Worm (Caenorhabditis elegans) whole organism, L2 larva: ENCODE data around the gene C17H12.8.
A peak's percentile ranks its signal among the peaks of the same experiment; 100 is the strongest.

Experiments used
- C34F6.9 ChIP-seq: fragments of 150-350 bp; optimal IDR thresholded peaks from 2 replicates; lab custom pipeline; 2014; ENCODE audit warnings: missing biosample characterization, missing genetic modification characterization
- R02D3.7 ChIP-seq: fragments of 150-350 bp; optimal IDR thresholded peaks from 2 replicates; lab custom pipeline; 2014; ENCODE audit warnings: missing biosample characterization, missing genetic modification characterization
- Y55F3AM.14 ChIP-seq: fragments of 200-800 bp; sonication (Bioruptor generic); optimal IDR thresholded peaks from 2 replicates; lab custom pipeline; 2018; ENCODE audit warnings: mild to moderate bottlenecking, missing genetic modification characterization, missing compliant biosample characterization
- alr-1 ChIP-seq: fragments of 150-350 bp; optimal IDR thresholded peaks from 2 replicates; lab custom pipeline; 2014; ENCODE audit warnings: missing biosample characterization, missing genetic modification characterization
- ama-1 ChIP-seq: fragments of 150-350 bp; optimal IDR thresholded peaks from 2 replicates; lab custom pipeline; 2018; ENCODE audit warnings: inconsistent platforms
- ceh-16 ChIP-seq: fragments of 150-350 bp; optimal IDR thresholded peaks from 2 replicates; lab custom pipeline; 2014; ENCODE audit warnings: missing biosample characterization, missing genetic modification characterization
- ceh-82 ChIP-seq: fragments of 150-350 bp; optimal IDR thresholded peaks from 2 replicates; lab custom pipeline; 2014; ENCODE audit warnings: missing biosample characterization, missing genetic modification characterization
- crh-2 ChIP-seq: sonication (generic microtip); optimal IDR thresholded peaks from 2 replicates; lab custom pipeline; 2017; ENCODE audit warnings: missing biosample characterization, missing genetic modification characterization
- dmd-4 ChIP-seq: sonication (generic microtip); optimal IDR thresholded peaks from 2 replicates; lab custom pipeline; 2017; ENCODE audit warnings: missing biosample characterization, missing genetic modification characterization
- egl-27 ChIP-seq: sonication (generic microtip); optimal IDR thresholded peaks from 3 replicates; lab custom pipeline; 2017; ENCODE audit warnings: missing biosample characterization, missing genetic modification reagents, missing genetic modification characterization
- elt-1 ChIP-seq: fragments of 150-350 bp; optimal IDR thresholded peaks from 2 replicates; lab custom pipeline; 2014; ENCODE audit warnings: missing biosample characterization, missing genetic modification characterization
- elt-3 ChIP-seq: sonication (generic microtip); optimal IDR thresholded peaks from 2 replicates; lab custom pipeline; 2017; ENCODE audit warnings: missing biosample characterization, missing genetic modification characterization
- fos-1 ChIP-seq: fragments of 150-350 bp; optimal IDR thresholded peaks from 2 replicates; lab custom pipeline; 2014; ENCODE audit warnings: missing biosample characterization, missing genetic modification characterization
- gmeb-1 ChIP-seq: fragments of 150-350 bp; optimal IDR thresholded peaks from 2 replicates; lab custom pipeline; 2014; ENCODE audit warnings: missing biosample characterization, missing genetic modification characterization
- lin-13 ChIP-seq: fragments of 150-350 bp; optimal IDR thresholded peaks from 2 replicates; lab custom pipeline; 2014; ENCODE audit warnings: missing biosample characterization, missing genetic modification reagents, missing genetic modification characterization
- lin-39 ChIP-seq: fragments of 150-350 bp; optimal IDR thresholded peaks from 2 replicates; lab custom pipeline; 2014; ENCODE audit warnings: missing biosample characterization, missing genetic modification reagents, missing genetic modification characterization
- lsy-2 ChIP-seq, 2 experiments: fragments of 150-350 bp in 1 of 2; sonication (generic microtip) in 1 of 2; optimal IDR thresholded peaks; 2 replicates each; lab custom pipeline; 2014 to 2017; ENCODE audit warnings: missing biosample characterization in 2 of 2, missing genetic modification characterization in 2 of 2
- mab-5 ChIP-seq: fragments of 150-350 bp; optimal IDR thresholded peaks from 2 replicates; lab custom pipeline; 2014; ENCODE audit warnings: missing biosample characterization, missing genetic modification characterization
- mbf-1 ChIP-seq: sonication (generic microtip); optimal IDR thresholded peaks from 2 replicates; lab custom pipeline; 2017; ENCODE audit warnings: missing biosample characterization, missing genetic modification characterization
- mdl-1 ChIP-seq, 2 experiments: fragments of 150-350 bp in 1 of 2; sonication (generic microtip) in 1 of 2; optimal IDR thresholded peaks; 2 replicates each; lab custom pipeline; 2017; ENCODE audit warnings: missing biosample characterization in 2 of 2, missing genetic modification characterization in 2 of 2
- nhr-10 ChIP-seq: sonication (generic microtip); optimal IDR thresholded peaks from 2 replicates; lab custom pipeline; 2017; ENCODE audit warnings: missing biosample characterization, missing genetic modification characterization
- nhr-11 ChIP-seq: fragments of 150-350 bp; optimal IDR thresholded peaks from 2 replicates; lab custom pipeline; 2014; ENCODE audit warnings: missing biosample characterization, missing genetic modification characterization
- nhr-12 ChIP-seq: fragments of 150-350 bp; optimal IDR thresholded peaks from 2 replicates; lab custom pipeline; 2014; ENCODE audit warnings: missing biosample characterization, missing genetic modification characterization
- nhr-21 ChIP-seq: fragments of 150-350 bp; optimal IDR thresholded peaks from 2 replicates; lab custom pipeline; 2014; ENCODE audit warnings: missing biosample characterization, missing genetic modification characterization
- nhr-23 ChIP-seq: fragments of 150-350 bp; optimal IDR thresholded peaks from 2 replicates; lab custom pipeline; 2014; ENCODE audit warnings: missing biosample characterization, missing genetic modification reagents, missing genetic modification characterization
- nhr-25 ChIP-seq: fragments of 150-350 bp; sonication (generic microtip); optimal IDR thresholded peaks from 3 replicates; lab custom pipeline; 2014; ENCODE audit warnings: missing biosample characterization, missing genetic modification characterization
- nhr-6 ChIP-seq: fragments of 150-350 bp; optimal IDR thresholded peaks from 2 replicates; lab custom pipeline; 2014; ENCODE audit warnings: missing biosample characterization, missing genetic modification characterization
- peb-1 ChIP-seq: fragments of 150-350 bp; optimal IDR thresholded peaks from 2 replicates; lab custom pipeline; 2014; ENCODE audit warnings: missing biosample characterization, missing genetic modification characterization
- sem-4 ChIP-seq: fragments of 150-350 bp; optimal IDR thresholded peaks from 2 replicates; lab custom pipeline; 2014; ENCODE audit warnings: missing biosample characterization, missing genetic modification reagents, missing genetic modification characterization
- skn-1 ChIP-seq: sonication (generic microtip); optimal IDR thresholded peaks from 2 replicates; lab custom pipeline; 2017; ENCODE audit warnings: missing biosample characterization, missing genetic modification characterization
- sma-3 ChIP-seq: sonication (generic microtip); optimal IDR thresholded peaks from 2 replicates; lab custom pipeline; 2016; ENCODE audit warnings: missing genetic modification reagents, missing genetic modification characterization, missing compliant biosample characterization
- sma-9 ChIP-seq, 2 experiments: fragments of 150-350 bp in 1 of 2; sonication (generic microtip) in 1 of 2; optimal IDR thresholded peaks; 2 replicates each; lab custom pipeline; 2014 to 2016; ENCODE audit warnings: missing genetic modification characterization in 2 of 2, mild to moderate bottlenecking in 1 of 2, missing biosample characterization in 1 of 2, missing compliant biosample characterization in 1 of 2, missing genetic modification reagents in 1 of 2, moderate library complexity in 1 of 2
- snpc-4 ChIP-seq: fragments of 150-350 bp; optimal IDR thresholded peaks from 2 replicates; lab custom pipeline; 2014; ENCODE audit warnings: missing biosample characterization, missing genetic modification characterization
- unc-39 ChIP-seq: fragments of 150-350 bp; optimal IDR thresholded peaks from 2 replicates; lab custom pipeline; 2014; ENCODE audit warnings: missing biosample characterization, missing genetic modification characterization
- unc-55 ChIP-seq: fragments of 150-350 bp; sonication (generic microtip); optimal IDR thresholded peaks from 3 replicates; lab custom pipeline; 2014; ENCODE audit warnings: missing biosample characterization, missing genetic modification reagents, missing genetic modification characterization
- unc-62 ChIP-seq: fragments of 150-350 bp; optimal IDR thresholded peaks from 2 replicates; lab custom pipeline; 2014; ENCODE audit warnings: missing biosample characterization, missing genetic modification reagents, missing genetic modification characterization
- ztf-1 ChIP-seq: fragments of 200-800 bp; sonication (Bioruptor generic); conservative IDR thresholded peaks from 2 replicates; pipeline ENCODE4 v1.3.6; 2022; ENCODE audit warnings: missing genetic modification characterization, missing compliant biosample characterization
- ztf-11 ChIP-seq: sonication (generic microtip); optimal IDR thresholded peaks from 2 replicates; lab custom pipeline; 2017; ENCODE audit warnings: missing biosample characterization, missing genetic modification characterization
- ztf-4 ChIP-seq: fragments of 150-350 bp; optimal IDR thresholded peaks from 2 replicates; lab custom pipeline; 2014; ENCODE audit warnings: missing biosample characterization, missing genetic modification characterization

C17H12.8 gene

DNA sequence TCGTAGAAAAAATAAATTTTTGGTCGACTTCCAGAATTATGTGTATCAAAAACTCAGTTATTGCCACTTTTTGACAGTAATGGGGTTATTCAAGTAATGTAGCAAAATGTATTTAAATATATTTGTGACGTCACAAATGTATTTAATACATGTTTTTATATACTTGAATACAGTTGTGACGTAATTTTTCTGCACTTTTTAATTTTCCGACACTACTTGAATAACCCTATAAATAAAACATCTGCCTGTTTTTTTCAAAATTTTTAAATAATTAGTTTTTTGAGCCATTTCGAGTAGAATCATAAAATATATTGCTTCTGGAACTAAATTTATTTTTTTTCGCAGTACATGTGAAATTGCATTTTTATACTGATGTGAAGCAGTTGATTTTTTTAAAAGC lies 15.2 kb upstream of the C17H12.8 start:
- TF ChIP-seq alr-1 (tag; lab: Kevin White, UChicago): no peak
- no peak for TF ChIP-seq skn-1 (tag; lab: Kevin White, UChicago)
- TF ChIP-seq mbf-1 (tag; lab: Kevin White, UChicago): no peak
- TF ChIP-seq R02D3.7: no peak
- no peak for TF ChIP-seq nhr-21 (tag; lab: Kevin White, UChicago)
- TF ChIP-seq nhr-10 (tag; lab: Kevin White, UChicago): no peak
- TF ChIP-seq crh-2 (tag; lab: Kevin White, UChicago): no peak
- TF ChIP-seq C34F6.9 (tag; lab: Kevin White, UChicago): no peak
- no peak for TF ChIP-seq egl-27 (tag; lab: Kevin White, UChicago)
- TF ChIP-seq elt-1 (tag; lab: Kevin White, UChicago): no peak
- TF ChIP-seq unc-62: no peak
- no peak for TF ChIP-seq nhr-6 (tag; lab: Kevin White, UChicago)
- TF ChIP-seq mab-5 (tag; lab: Kevin White, UChicago): no peak
- TF ChIP-seq gmeb-1 (tag; lab: Kevin White, UChicago): no peak
- no peak for TF ChIP-seq dmd-4 (tag; lab: Kevin White, UChicago)
- no peak for TF ChIP-seq ztf-11 (tag; lab: Kevin White, UChicago)
- no peak for TF ChIP-seq sem-4 (tag; lab: Kevin White, UChicago)
- no peak for TF ChIP-seq nhr-12
- no peak for TF ChIP-seq ama-1 (lab: Kevin White, UChicago)
- no peak for TF ChIP-seq ceh-82 (tag; lab: Kevin White, UChicago)

DNA sequence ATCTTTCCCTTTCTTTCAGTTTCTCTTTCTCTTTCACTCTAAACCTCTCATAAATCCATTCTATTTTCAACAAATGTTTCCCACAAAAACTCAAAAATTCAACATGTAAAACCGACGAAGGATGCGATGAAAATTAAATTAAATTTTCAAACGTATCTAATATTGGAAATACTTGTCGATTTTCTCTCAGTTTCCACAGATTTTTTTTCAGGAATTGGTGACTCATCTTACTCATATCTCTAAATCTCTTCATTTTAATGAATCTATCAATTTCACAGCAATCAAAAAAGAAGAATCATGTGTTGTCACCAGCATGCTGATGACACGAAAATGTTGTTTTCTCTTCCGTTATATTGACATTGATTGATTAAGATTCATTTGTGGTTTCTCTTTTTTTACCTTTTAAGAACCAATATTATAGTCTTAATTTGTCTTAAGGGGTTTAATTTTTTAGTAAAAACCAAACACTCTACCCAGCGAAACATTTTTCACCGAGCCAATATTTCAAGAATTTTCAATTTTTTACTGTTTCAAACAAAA lies 14.6 kb upstream of the C17H12.8 start:
- TF ChIP-seq snpc-4: no peak
- TF ChIP-seq Y55F3AM.14 (GFP tag; lab: Kevin White, UChicago): no peak
- no peak for TF ChIP-seq lin-39
- no peak for TF ChIP-seq crh-2 (tag; lab: Kevin White, UChicago)
- TF ChIP-seq lin-13 (GFP tag; lab: Kevin White, UChicago): no peak
- TF ChIP-seq fos-1 (tag; lab: Kevin White, UChicago): peak; percentile 18
- TF ChIP-seq dmd-4 (tag; lab: Kevin White, UChicago): no peak
- no peak for TF ChIP-seq unc-55 (GFP tag; lab: Kevin White, UChicago)
- TF ChIP-seq ceh-82 (tag; lab: Kevin White, UChicago): no peak
- TF ChIP-seq ztf-4: no peak
- TF ChIP-seq sma-9 (GFP tag; optimal IDR thresholded peaks at IDR 0.05; lab: Kevin White, UChicago): peak; percentile 21
- TF ChIP-seq sma-9 (tag; optimal IDR thresholded peaks at IDR 0.05; lab: Kevin White, UChicago): no peak
- peak; percentile 2 for TF ChIP-seq mab-5 (tag; lab: Kevin White, UChicago)
- TF ChIP-seq ztf-1 (GFP tag; lab: Robert Waterston, UW): no peak
- no peak for TF ChIP-seq lsy-2 (tag; optimal IDR thresholded peaks at IDR 0.05; lab: Kevin White, UChicago)
- no peak for TF ChIP-seq mdl-1 (tag; optimal IDR thresholded peaks at IDR 0.05; lab: Kevin White, UChicago)
- no peak for TF ChIP-seq sma-3
- TF ChIP-seq nhr-11 (tag; lab: Kevin White, UChicago): no peak
- no peak for TF ChIP-seq nhr-6 (tag; lab: Kevin White, UChicago)

DNA sequence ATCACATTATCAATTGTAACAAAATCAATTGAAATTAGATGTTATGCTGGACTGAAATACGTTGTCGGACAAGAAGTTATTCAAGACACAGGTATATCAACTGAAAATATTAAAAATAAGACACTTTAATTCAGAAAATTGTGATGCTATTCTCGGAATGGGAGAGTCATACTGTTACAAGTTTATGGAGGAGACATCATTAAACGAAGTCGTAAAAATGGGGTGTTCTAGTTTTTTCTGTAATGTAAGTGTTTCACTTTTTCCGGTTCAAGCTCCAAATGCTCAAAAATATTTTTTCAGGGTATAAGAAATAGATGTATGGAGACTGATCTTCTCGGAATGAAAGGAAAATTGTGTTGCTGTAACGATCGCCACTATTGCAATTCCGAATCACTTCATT lies 13.7 kb upstream of the C17H12.8 start, which contains the start of gene C17H12.37:
TSS of gene C17H12.37 (plus strand) at position 301 of the 400 bp plus-strand sequence.
- TF ChIP-seq unc-55 (GFP tag; lab: Kevin White, UChicago) (no peak), elt-3 (no peak), mab-5 (tag; lab: Kevin White, UChicago) (no peak), ceh-16 (tag; lab: Kevin White, UChicago) (no peak), sma-3 (no peak), nhr-25 (tag; lab: Kevin White, UChicago) (no peak), gmeb-1 (tag; lab: Kevin White, UChicago) (no peak), peb-1 (tag; lab: Kevin White, UChicago) (no peak), lin-39 (no peak), mbf-1 (tag; lab: Kevin White, UChicago) (no peak), ama-1 (lab: Kevin White, UChicago) (no peak), ceh-82 (tag; lab: Kevin White, UChicago) (no peak), nhr-23 (tag; lab: Kevin White, UChicago) (no peak), unc-39 (tag; lab: Kevin White, UChicago) (no peak)
